Fruit fly (Drosophila melanogaster): ENCODE measurements around the gene Polr3F.

DNA sequence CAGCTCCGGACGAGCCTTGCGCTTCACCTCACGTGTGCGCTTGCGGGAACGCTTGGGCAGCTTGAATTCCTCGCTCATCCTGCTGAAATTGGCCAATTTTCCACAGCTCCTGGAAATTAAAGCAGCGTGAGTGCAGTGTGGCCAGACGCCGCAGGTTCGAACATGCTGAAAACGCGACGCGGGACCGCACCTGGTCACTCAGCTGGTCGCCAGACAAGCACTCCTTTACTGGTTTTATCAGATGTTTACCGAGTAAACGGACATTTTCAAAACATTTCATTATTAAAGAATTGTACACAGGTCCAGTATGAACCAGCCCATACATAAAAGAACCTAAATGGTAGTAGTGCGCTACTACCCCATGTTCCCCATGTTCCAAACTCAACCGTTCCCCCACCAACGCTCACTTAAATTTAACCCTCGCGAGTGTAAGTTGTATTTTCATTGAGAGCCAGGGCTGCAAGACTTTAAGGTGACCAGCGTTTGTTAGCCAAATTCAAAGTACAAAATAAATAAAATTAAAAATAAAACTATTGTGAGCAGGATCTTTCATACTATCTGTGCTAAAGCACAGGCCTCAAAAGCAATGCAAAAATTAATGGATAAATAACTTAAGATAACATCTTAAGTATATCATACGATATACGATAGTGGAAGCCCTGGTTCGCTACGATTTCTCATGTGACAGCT lies 4.8 kb downstream of the Polr3F start, which contains the start of the genes JMJD6, CG7071 and Muted:
- TF ChIP-seq Blimp-1 (GFP tag; optimal IDR thresholded peaks at IDR 0.05) = peak; percentile 60
- peak; percentile 83 for TF ChIP-seq Sox15 (GFP tag; optimal IDR thresholded peaks at IDR 0.05)
- no peak for TF ChIP-seq CG9139 (GFP tag; optimal IDR thresholded peaks at IDR 0.05)
- peak; percentile 83 for TF ChIP-seq Gug (GFP tag; IDR thresholded peaks at IDR 0.05)
- TF ChIP-seq CG10631 (GFP tag; optimal IDR thresholded peaks at IDR 0.05) = peak; percentile 91
- TF ChIP-seq acj6 (GFP tag; optimal IDR thresholded peaks at IDR 0.05) = peak; percentile 87
- TF ChIP-seq CG6808 (GFP tag; optimal IDR thresholded peaks at IDR 0.05) = peak; percentile 74
- TF ChIP-seq Eip93F (GFP tag; optimal IDR thresholded peaks at IDR 0.05) = peak; percentile 88
- peak; percentile 89 for TF ChIP-seq Hr39 (GFP tag; optimal IDR thresholded peaks at IDR 0.05)
- TF ChIP-seq Hr38 (GFP tag; optimal IDR thresholded peaks at IDR 0.05) = no peak
- peak; percentile 84 for TF ChIP-seq CG15336 (GFP tag; IDR thresholded peaks at IDR 0.05)
